Worm (Caenorhabditis elegans) whole organism, young adult: ENCODE measurements around the gene F54H12.7.
A peak's percentile ranks its signal among the peaks of the same experiment; 100 is the strongest.

Experiments
- B0035.1 ChIP-seq: sonication (generic microtip); optimal IDR thresholded peaks from 2 replicates; lab custom pipeline; 2016; ENCODE audit warnings: missing genetic modification characterization, mild to moderate bottlenecking, missing compliant biosample characterization, missing genotype, missing genetic modification reagents
- B0261.1 ChIP-seq: sonication (generic microtip); optimal IDR thresholded peaks from 2 replicates; lab custom pipeline; 2016; ENCODE audit warnings: mild to moderate bottlenecking, missing genetic modification characterization, moderate library complexity, missing compliant biosample characterization
- C06A6.2 ChIP-seq: fragments of 200-800 bp; sonication (Bioruptor generic); conservative IDR thresholded peaks from 2 replicates; pipeline ENCODE4 v1.3.6; 2022; ENCODE audit warnings: missing genetic modification characterization, missing compliant biosample characterization
- D2030.7 ChIP-seq: fragments of 200-800 bp; sonication (Bioruptor generic); IDR thresholded peaks from 2 replicates; pipeline ENCODE4 v1.3.6; 2022; ENCODE audit warnings: missing genetic modification reagents, missing genetic modification characterization, missing compliant biosample characterization
- F23B12.7 ChIP-seq: sonication (generic microtip); optimal IDR thresholded peaks from 2 replicates; lab custom pipeline; 2017; ENCODE audit warnings: missing genetic modification characterization, mild to moderate bottlenecking, missing compliant biosample characterization, antibody characterized with exemption, moderate library complexity; ENCODE audit not compliant: insufficient read depth
- F33H1.4 ChIP-seq: fragments of 200-800 bp; sonication (Bioruptor generic); IDR thresholded peaks from 2 replicates; pipeline ENCODE4 v1.3.6; 2022; ENCODE audit warnings: missing genetic modification reagents, missing genetic modification characterization, missing compliant biosample characterization
- F39B2.1 ChIP-seq: fragments of 200-800 bp; sonication (Bioruptor generic); IDR thresholded peaks from 2 replicates; pipeline ENCODE4 v1.3.6; 2022; ENCODE audit warnings: missing genetic modification reagents, missing genetic modification characterization, missing compliant biosample characterization
- F49E8.2 ChIP-seq: sonication (generic microtip); optimal IDR thresholded peaks from 3 replicates; lab custom pipeline; 2017; ENCODE audit warnings: missing genetic modification characterization, mild to moderate bottlenecking, missing compliant biosample characterization, antibody characterized with exemption, moderate library complexity; ENCODE audit not compliant: insufficient read depth
- F52B5.7 ChIP-seq: sonication (generic microtip); optimal IDR thresholded peaks from 2 replicates; lab custom pipeline; 2016; ENCODE audit warnings: mild to moderate bottlenecking, missing genetic modification characterization, missing compliant biosample characterization
- K11D2.4 ChIP-seq: fragments of 200-800 bp; sonication (Bioruptor generic); IDR thresholded peaks from 2 replicates; pipeline ENCODE4 v1.3.6; 2022; ENCODE audit warnings: missing genetic modification reagents, missing genetic modification characterization, missing compliant biosample characterization
- T26A5.8 ChIP-seq: sonication (generic microtip); optimal IDR thresholded peaks from 2 replicates; lab custom pipeline; 2016; ENCODE audit warnings: missing genetic modification characterization, missing compliant biosample characterization
- Y67H2A.10 ChIP-seq: fragments of 200-800 bp; sonication (Bioruptor generic); conservative IDR thresholded peaks from 2 replicates; pipeline ENCODE4 v1.3.6; 2022; ENCODE audit warnings: missing genetic modification reagents, missing genetic modification characterization, missing compliant biosample characterization
- Y79H2A.3 ChIP-seq: fragments of 200-800 bp; sonication (Bioruptor generic); conservative IDR thresholded peaks from 2 replicates; pipeline ENCODE4 v1.3.6; 2022; ENCODE audit warnings: missing genetic modification reagents, missing genetic modification characterization, missing compliant biosample characterization
- aptf-3 ChIP-seq: fragments of 200-800 bp; sonication (Bioruptor generic); IDR thresholded peaks from 2 replicates; pipeline ENCODE4 v1.3.6; 2022; ENCODE audit warnings: missing genetic modification characterization, missing compliant biosample characterization
- attf-6 ChIP-seq: fragments of 200-800 bp; sonication (Bioruptor generic); IDR thresholded peaks from 2 replicates; pipeline ENCODE4 v1.3.6; 2022; ENCODE audit warnings: missing genetic modification reagents, missing genetic modification characterization, missing compliant biosample characterization
- ceh-100 ChIP-seq: fragments of 200-800 bp; sonication (Bioruptor generic); IDR thresholded peaks from 2 replicates; pipeline ENCODE4 v1.3.6; 2022; ENCODE audit warnings: missing genetic modification reagents, missing genetic modification characterization, missing compliant biosample characterization
- ceh-27 ChIP-seq: fragments of 200-800 bp; sonication (Bioruptor generic); optimal IDR thresholded peaks from 2 replicates; lab custom pipeline; 2018; ENCODE audit warnings: mild to moderate bottlenecking, missing genetic modification characterization, moderate library complexity, missing compliant biosample characterization
- ceh-91 ChIP-seq: fragments of 200-800 bp; sonication (Bioruptor generic); IDR thresholded peaks from 2 replicates; pipeline ENCODE4 v1.3.6; 2022; ENCODE audit warnings: missing genetic modification reagents, missing genetic modification characterization, missing compliant biosample characterization
- dox-1 ChIP-seq: fragments of 200-800 bp; sonication (Bioruptor generic); IDR thresholded peaks from 2 replicates; pipeline ENCODE4 v1.3.6; 2022; ENCODE audit warnings: missing genetic modification reagents, missing genetic modification characterization, missing compliant biosample characterization
- dpff-1 ChIP-seq: sonication (generic microtip); optimal IDR thresholded peaks from 2 replicates; lab custom pipeline; 2017; ENCODE audit warnings: mild to moderate bottlenecking, missing genetic modification characterization, missing compliant biosample characterization
- efl-1 ChIP-seq: fragments of 150-350 bp; optimal IDR thresholded peaks from 2 replicates; lab custom pipeline; 2014; ENCODE audit warnings: missing biosample characterization, missing genetic modification reagents, missing genetic modification characterization
- egl-18 ChIP-seq: fragments of 200-800 bp; sonication (Bioruptor generic); IDR thresholded peaks from 2 replicates; pipeline ENCODE4 v1.3.6; 2022; ENCODE audit warnings: missing genetic modification reagents, missing genetic modification characterization, missing compliant biosample characterization
- him-1 ChIP-seq: sonication (generic microtip); optimal IDR thresholded peaks from 2 replicates; lab custom pipeline; 2016; ENCODE audit warnings: missing genotype, missing genetic modification reagents, missing genetic modification characterization, missing compliant biosample characterization
- hlh-26 ChIP-seq: fragments of 200-800 bp; sonication (Bioruptor generic); conservative IDR thresholded peaks from 2 replicates; pipeline ENCODE4 v1.3.6; 2022; ENCODE audit warnings: missing genetic modification reagents, missing genetic modification characterization, missing compliant biosample characterization
- hmg-1.2 ChIP-seq: fragments of 200-800 bp; sonication (Bioruptor generic); IDR thresholded peaks from 2 replicates; pipeline ENCODE4 v1.3.6; 2022; ENCODE audit warnings: missing genetic modification reagents, missing genetic modification characterization, missing compliant biosample characterization
- lag-1 ChIP-seq: fragments of 200-800 bp; sonication (Bioruptor generic); IDR thresholded peaks from 2 replicates; pipeline ENCODE4 v1.3.6; 2022; ENCODE audit warnings: missing genetic modification reagents, missing genetic modification characterization, missing compliant biosample characterization
- lin-35 ChIP-seq, 3 experiments: fragments of 150-350 bp in 2 of 3; sonication (generic microtip) in 1 of 3; optimal IDR thresholded peaks; 2 replicates each; lab custom pipeline; 2014 to 2018; ENCODE audit warnings: missing biosample characterization in 3 of 3, missing genetic modification characterization in 3 of 3, missing genetic modification reagents in 3 of 3
- lin-40 ChIP-seq: sonication (generic microtip); optimal IDR thresholded peaks from 2 replicates; lab custom pipeline; 2016; ENCODE audit warnings: missing genetic modification characterization, mild to moderate bottlenecking, missing compliant biosample characterization, missing genotype, missing genetic modification reagents
- lin-54 ChIP-seq: fragments of 200-800 bp; sonication (Bioruptor generic); optimal IDR thresholded peaks from 2 replicates; lab custom pipeline; 2018; ENCODE audit warnings: mild to moderate bottlenecking, missing genetic modification characterization, missing compliant biosample characterization
- lsl-1 ChIP-seq: fragments of 200-800 bp; sonication (Bioruptor generic); optimal IDR thresholded peaks from 2 replicates; lab custom pipeline; 2018; ENCODE audit warnings: mild to moderate bottlenecking, missing genetic modification characterization, moderate library complexity, missing compliant biosample characterization
- madf-6 ChIP-seq: fragments of 200-800 bp; sonication (Bioruptor generic); IDR thresholded peaks from 2 replicates; pipeline ENCODE4 v1.3.6; 2022; ENCODE audit warnings: missing genetic modification reagents, missing genetic modification characterization, missing compliant biosample characterization
- nfya-1 ChIP-seq: sonication (generic microtip); optimal IDR thresholded peaks from 2 replicates; lab custom pipeline; 2017; ENCODE audit warnings: antibody characterized with exemption, missing compliant biosample characterization, missing genetic modification characterization, borderline replicate concordance; ENCODE audit not compliant: insufficient read depth
- nfya-2 ChIP-seq: fragments of 200-800 bp; sonication (Bioruptor generic); IDR thresholded peaks from 2 replicates; pipeline ENCODE4 v1.3.6; 2022; ENCODE audit warnings: missing genetic modification reagents, missing genetic modification characterization, missing compliant biosample characterization
- nfyb-1 ChIP-seq: fragments of 200-800 bp; sonication (Bioruptor generic); IDR thresholded peaks from 2 replicates; pipeline ENCODE4 v1.3.6; 2022; ENCODE audit warnings: missing genetic modification reagents, missing genetic modification characterization, missing compliant biosample characterization
- rcor-1 ChIP-seq: fragments of 200-800 bp; sonication (Bioruptor generic); IDR thresholded peaks from 2 replicates; pipeline ENCODE4 v1.3.6; 2022; ENCODE audit warnings: missing genetic modification reagents, missing genetic modification characterization, missing compliant biosample characterization
- rec-8 ChIP-seq, 2 experiments: sonication (generic microtip); optimal IDR thresholded peaks; 2 replicates each; lab custom pipeline; 2016; ENCODE audit warnings: mild to moderate bottlenecking in 2 of 2, missing genetic modification characterization in 2 of 2, missing genetic modification reagents in 2 of 2, missing genotype in 2 of 2, missing biosample characterization in 1 of 2, missing compliant biosample characterization in 1 of 2, moderate library complexity in 1 of 2
- rpc-1 ChIP-seq, 2 experiments: fragments of 150-350 bp in 1 of 2; sonication (generic microtip) in 1 of 2; optimal IDR thresholded peaks; 2 replicates each; lab custom pipeline; 2014 to 2018; ENCODE audit warnings: missing biosample characterization in 1 of 2, missing genetic modification characterization in 1 of 2, missing genetic modification reagents in 1 of 2, missing genotype in 1 of 2
- sea-2 ChIP-seq: fragments of 200-800 bp; sonication (Bioruptor generic); IDR thresholded peaks from 2 replicates; pipeline ENCODE4 v1.3.6; 2022; ENCODE audit warnings: missing genetic modification characterization, missing compliant biosample characterization
- snpc-1.3 ChIP-seq: sonication (generic microtip); optimal IDR thresholded peaks from 2 replicates; lab custom pipeline; 2017; ENCODE audit warnings: missing genetic modification characterization, mild to moderate bottlenecking, missing compliant biosample characterization, antibody characterized with exemption, moderate library complexity, missing genotype, missing genetic modification reagents; ENCODE audit not compliant: insufficient read depth
- snpc-3.4 ChIP-seq: sonication (generic microtip); optimal IDR thresholded peaks from 2 replicates; lab custom pipeline; 2017; ENCODE audit warnings: missing genetic modification characterization, mild to moderate bottlenecking, missing compliant biosample characterization, antibody characterized with exemption, moderate library complexity, missing genotype, missing genetic modification reagents
- somi-1 ChIP-seq: fragments of 200-800 bp; sonication (Bioruptor generic); optimal IDR thresholded peaks from 2 replicates; lab custom pipeline; 2018; ENCODE audit warnings: mild to moderate bottlenecking, missing genetic modification characterization, missing compliant biosample characterization
- sptf-2 ChIP-seq: fragments of 200-800 bp; sonication (Bioruptor generic); optimal IDR thresholded peaks from 2 replicates; lab custom pipeline; 2018; ENCODE audit warnings: mild to moderate bottlenecking, missing genetic modification characterization, missing compliant biosample characterization
- unc-62 ChIP-seq: fragments of 150-350 bp; optimal IDR thresholded peaks from 2 replicates; lab custom pipeline; 2014; ENCODE audit warnings: missing biosample characterization, missing genetic modification reagents, missing genetic modification characterization
- ztf-18 ChIP-seq: sonication (generic microtip); optimal IDR thresholded peaks from 2 replicates; lab custom pipeline; 2016; ENCODE audit warnings: missing genotype, mild to moderate bottlenecking, missing genetic modification characterization, missing compliant biosample characterization
- ztf-3 ChIP-seq: fragments of 200-800 bp; sonication (Bioruptor generic); optimal IDR thresholded peaks from 2 replicates; lab custom pipeline; 2018; ENCODE audit warnings: mild to moderate bottlenecking, missing genetic modification characterization, missing compliant biosample characterization

The F54H12.7 gene

ce11 chrIII:7950447-7950846 is 18.7 kb upstream of the F54H12.7 start:
- no peak for TF ChIP-seq snpc-3.4 (tag; lab: Kevin White, UChicago)

- TF ChIP-seq D2030.7 (GFP tag; lab: Robert Waterston, UW) (no peak), ceh-100 (GFP tag; lab: Robert Waterston, UW) (no peak), ceh-27 (no peak), lsl-1 (GFP tag; lab: Kevin White, UChicago) (no peak), F52B5.7 (no peak), F33H1.4 (GFP tag; lab: Robert Waterston, UW) (peak; percentile 63), F39B2.1 (GFP tag; lab: Robert Waterston, UW) (no peak), B0261.1 (tag; lab: Kevin White, UChicago) (no peak), T26A5.8 (tag; lab: Kevin White, UChicago) (no peak), hlh-26 (GFP tag; lab: Robert Waterston, UW) (no peak), lin-40 (tag; lab: Kevin White, UChicago) (no peak), K11D2.4 (GFP tag; lab: Robert Waterston, UW) (no peak), Y79H2A.3 (no peak), egl-18 (GFP tag; lab: Robert Waterston, UW) (no peak), Y67H2A.10 (GFP tag; lab: Robert Waterston, UW) (no peak), him-1 (tag; lab: Kevin White, UChicago) (no peak), sptf-2 (GFP tag; lab: Kevin White, UChicago) (no peak), rec-8 (tag; optimal IDR thresholded peaks at IDR 0.05; lab: Kevin White, UChicago) (no peak), aptf-3 (GFP tag; lab: Robert Waterston, UW) (no peak), lag-1 (no peak), nfya-1 (tag; lab: Kevin White, UChicago) (no peak), nfyb-1 (GFP tag; lab: Robert Waterston, UW) (no peak), unc-62 (GFP tag; lab: Kevin White, UChicago) (no peak), dox-1 (0 out of 2 replicates have a peak, but pooled peaks have one; percentile 9), somi-1 (GFP tag; lab: Kevin White, UChicago) (no peak), snpc-1.3 (tag; lab: Kevin White, UChicago) (no peak), rcor-1 (GFP tag; lab: Robert Waterston, UW) (no peak), sea-2 (no peak), F49E8.2 (tag; lab: Kevin White, UChicago) (no peak), B0035.1 (no peak), efl-1 (GFP tag; lab: Kevin White, UChicago) (peak; percentile 44), F23B12.7 (tag; lab: Kevin White, UChicago) (no peak), madf-6 (peak; percentile 41; the same call in 1 of the 2 replicates), attf-6 (GFP tag; lab: Robert Waterston, UW) (no peak), lin-35 (GFP tag; optimal IDR thresholded peaks at IDR 0.05; lab: Kevin White, UChicago) (peak in 1 of 3 experiments; percentile 88), lin-54 (GFP tag; lab: Kevin White, UChicago) (peak; percentile 66), ceh-91 (no peak), dpff-1 (no peak), ztf-18 (no peak), C06A6.2 (GFP tag; lab: Robert Waterston, UW) (no peak), nfya-2 (GFP tag; lab: Robert Waterston, UW) (no peak), rpc-1 (optimal IDR thresholded peaks at IDR 0.05; lab: Kevin White, UChicago) (no peak), rpc-1 (tag; optimal IDR thresholded peaks at IDR 0.05; lab: Kevin White, UChicago) (no peak), hmg-1.2 (GFP tag; lab: Robert Waterston, UW) (no peak), ztf-3 (GFP tag; lab: Kevin White, UChicago) (no peak)
Observed at ce11 chrIII:7952077-7952765, 16.9 kb upstream of the F54H12.7 start, which contains the start of gene C29E4.15. Gene C29E4.15, plus strand, starts transcription at chrIII:7952623.
